Worm (Caenorhabditis elegans): ENCODE measurements around the gene ckr-2.

The ckr-2 gene

ce11 chrIII:2050494-2050893 is 29.1 kb upstream of the ckr-2 start:
- no peak for TF ChIP-seq ham-2 (GFP tag; optimal IDR thresholded peaks at IDR 0.05)
- no peak for TF ChIP-seq nhr-76 (tag; optimal IDR thresholded peaks at IDR 0.05)
- TF ChIP-seq tbx-8 (GFP tag; optimal IDR thresholded peaks at IDR 0.05) = no peak
- no peak for TF ChIP-seq flh-1 (GFP tag; optimal IDR thresholded peaks at IDR 0.05)
- TF ChIP-seq elt-1 (tag; optimal IDR thresholded peaks at IDR 0.05; ENCODE audit: borderline replicate concordance, insufficient read depth) = no peak
- no peak for TF ChIP-seq ceh-39 (tag; optimal IDR thresholded peaks at IDR 0.05)
- TF ChIP-seq ztf-11 (tag; optimal IDR thresholded peaks at IDR 0.05) = no peak
- TF ChIP-seq mls-2 (tag; optimal IDR thresholded peaks at IDR 0.05) = no peak
- no peak for TF ChIP-seq unc-62 (GFP tag; optimal IDR thresholded peaks at IDR 0.05)

ce11 chrIII:2049825-2050224 is 28.4 kb upstream of the ckr-2 start:
- TF ChIP-seq drap-1 (GFP tag; optimal IDR thresholded peaks at IDR 0.05) (no peak), cnd-1 (tag; optimal IDR thresholded peaks at IDR 0.05) (no peak), elt-1 (tag; optimal IDR thresholded peaks at IDR 0.05; ENCODE audit: borderline replicate concordance, insufficient read depth) (no peak), unc-120 (tag; optimal IDR thresholded peaks at IDR 0.05; ENCODE audit: poor library complexity, severe bottlenecking) (no peak), unc-62 (GFP tag; optimal IDR thresholded peaks at IDR 0.05) (no peak), tbx-8 (GFP tag; optimal IDR thresholded peaks at IDR 0.05) (no peak), pha-4 (tag; optimal IDR thresholded peaks at IDR 0.05) (no peak), lsy-2 (tag; optimal IDR thresholded peaks at IDR 0.05) (no peak), unc-39 (tag; optimal IDR thresholded peaks at IDR 0.05) (no peak), nhr-237 (tag; optimal IDR thresholded peaks at IDR 0.05) (no peak), sptf-1 (tag; optimal IDR thresholded peaks at IDR 0.05) (no peak), elt-3 (tag; optimal IDR thresholded peaks at IDR 0.05) (no peak), ztf-11 (tag; optimal IDR thresholded peaks at IDR 0.05) (no peak), ham-2 (GFP tag; optimal IDR thresholded peaks at IDR 0.05) (no peak), sem-2 (GFP tag; optimal IDR thresholded peaks at IDR 0.05) (no peak), mab-5 (tag; optimal IDR thresholded peaks at IDR 0.05) (no peak), lin-13 (tag; optimal IDR thresholded peaks at IDR 0.05) (no peak), lin-32 (GFP tag; optimal IDR thresholded peaks at IDR 0.05) (no peak), ceh-43 (GFP tag; optimal IDR thresholded peaks at IDR 0.05) (no peak), nhr-76 (tag; optimal IDR thresholded peaks at IDR 0.05) (no peak)

DNA sequence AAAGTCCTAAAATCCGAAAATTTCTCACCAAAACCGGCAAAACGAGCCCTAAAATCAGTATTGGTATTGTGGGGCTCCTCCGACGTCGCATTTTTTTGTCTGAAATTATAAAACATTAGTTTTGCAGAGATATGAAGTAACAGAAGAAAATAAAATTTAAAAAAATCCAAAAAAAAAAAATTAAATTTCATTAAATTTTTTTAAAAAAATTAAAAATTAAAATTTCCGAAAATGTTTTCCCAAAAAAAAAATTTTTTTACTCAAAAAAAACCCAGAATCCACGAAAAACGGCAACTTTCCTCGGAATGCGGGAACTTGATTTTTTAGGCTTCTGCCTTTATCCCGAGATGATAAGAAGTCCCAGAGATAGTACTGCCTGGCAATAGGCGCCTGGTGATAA is 26.5 kb upstream of the ckr-2 start, which contains the start of gene dpy-1:
Gene dpy-1 (minus strand): TSS at position 101 of the 400 bp plus-strand sequence.
- TF ChIP-seq zip-8 (tag; optimal IDR thresholded peaks at IDR 0.05) (no peak), elt-1 (tag; optimal IDR thresholded peaks at IDR 0.05; ENCODE audit: borderline replicate concordance, insufficient read depth) (no peak), ces-1 (GFP tag; optimal IDR thresholded peaks at IDR 0.05) (no peak), lin-32 (GFP tag; optimal IDR thresholded peaks at IDR 0.05) (no peak), ceh-83 (GFP tag; optimal IDR thresholded peaks at IDR 0.05) (no peak), drap-1 (GFP tag; optimal IDR thresholded peaks at IDR 0.05) (no peak), sptf-1 (tag; optimal IDR thresholded peaks at IDR 0.05) (no peak), ham-2 (GFP tag; optimal IDR thresholded peaks at IDR 0.05) (no peak), pha-4 (tag; optimal IDR thresholded peaks at IDR 0.05) (no peak), elt-3 (tag; optimal IDR thresholded peaks at IDR 0.05) (no peak), mep-1 (tag; optimal IDR thresholded peaks at IDR 0.05) (no peak), nhr-28 (tag; optimal IDR thresholded peaks at IDR 0.05) (no peak), nhr-2 (tag; optimal IDR thresholded peaks at IDR 0.05) (no peak)

ce11 chrIII:2032327-2033093 is 11.1 kb upstream of the ckr-2 start:
- TF ChIP-seq ces-1 (GFP tag; optimal IDR thresholded peaks at IDR 0.05) = peak; percentile 58
- TF ChIP-seq unc-120 (tag; optimal IDR thresholded peaks at IDR 0.05; ENCODE audit: poor library complexity, severe bottlenecking) = peak; percentile 17
- TF ChIP-seq lin-32 (GFP tag; optimal IDR thresholded peaks at IDR 0.05) = no peak
- TF ChIP-seq lsy-2 (tag; optimal IDR thresholded peaks at IDR 0.05) = no peak

- TF ChIP-seq ztf-11 (tag; optimal IDR thresholded peaks at IDR 0.05) (no peak), ceh-39 (tag; optimal IDR thresholded peaks at IDR 0.05) (no peak), lin-32 (GFP tag; optimal IDR thresholded peaks at IDR 0.05) (no peak), lin-13 (tag; optimal IDR thresholded peaks at IDR 0.05) (no peak), sptf-1 (tag; optimal IDR thresholded peaks at IDR 0.05) (no peak), ces-1 (GFP tag; optimal IDR thresholded peaks at IDR 0.05) (no peak), M03D4.4 (tag; optimal IDR thresholded peaks at IDR 0.05) (no peak), nhr-2 (tag; optimal IDR thresholded peaks at IDR 0.05) (no peak), ceh-43 (GFP tag; optimal IDR thresholded peaks at IDR 0.05) (no peak), mep-1 (tag; optimal IDR thresholded peaks at IDR 0.05) (no peak), ceh-83 (GFP tag; optimal IDR thresholded peaks at IDR 0.05) (no peak), hlh-1 (tag; optimal IDR thresholded peaks at IDR 0.05) (no peak), unc-120 (tag; optimal IDR thresholded peaks at IDR 0.05; ENCODE audit: poor library complexity, severe bottlenecking) (no peak), snpc-4 (tag; optimal IDR thresholded peaks at IDR 0.05) (no peak), mls-2 (tag; optimal IDR thresholded peaks at IDR 0.05) (no peak), elt-1 (tag; optimal IDR thresholded peaks at IDR 0.05; ENCODE audit: borderline replicate concordance, insufficient read depth) (no peak), pha-4 (tag; optimal IDR thresholded peaks at IDR 0.05) (no peak), nhr-237 (tag; optimal IDR thresholded peaks at IDR 0.05) (no peak)
These were observed 10.4 kb upstream of the ckr-2 start for ce11 chrIII:2031746-2032145.

Measured in whole organism, mixed stage, embryonic.